Fruit fly (Drosophila melanogaster) S2 (cell line): ENCODE results near the gene CG4073.

Experiments
- CG8478 ChIP-seq: fragments of >200 bp; optimal IDR thresholded peaks from 2 replicates; lab custom pipeline; 2018
- CTCF ChIP-seq, 2 experiments: fragments of >200 bp; optimal IDR thresholded peaks; 2 replicates each; lab custom pipeline; 2018

Gene CG4073

dm6 chr3R:10747650-10748049 lies 33.1 kb downstream of the CG4073 start:
- TF ChIP-seq CG8478 = no peak
- TF ChIP-seq CTCF (optimal IDR thresholded peaks at IDR 0.05; lab: Kevin White, UChicago) = no peak

- TF ChIP-seq CTCF (optimal IDR thresholded peaks at IDR 0.05; lab: Kevin White, UChicago) (no peak), CG8478 (no peak)
These were observed 36.5 kb downstream of the CG4073 start, which contains the start of gene TkR86C for dm6 chr3R:10751061-10751460. TkR86C (minus strand) TSS chr3R:10751228.

- no peak for TF ChIP-seq CG8478
- TF ChIP-seq CTCF (optimal IDR thresholded peaks at IDR 0.05; lab: Kevin White, UChicago) = no peak
These were observed 40.9 kb downstream of the CG4073 start, which contains the start of gene CG14691 for dm6 chr3R:10755534-10755933. CG14691 (minus strand) TSS chr3R:10755634.

- TF ChIP-seq CG8478 = no peak
- TF ChIP-seq CTCF (optimal IDR thresholded peaks at IDR 0.05; lab: Kevin White, UChicago) = no peak
These were observed 44.8 kb downstream of the CG4073 start, which contains the start of gene CG31272 for dm6 chr3R:10759348-10759847. CG31272 (minus strand) TSS chr3R:10759398.

- TF ChIP-seq CTCF (optimal IDR thresholded peaks at IDR 0.05; lab: Kevin White, UChicago) (no peak), CG8478 (no peak)
These were observed 46.6 kb downstream of the CG4073 start, which contains the start of the genes MED7 and Cap-H2 for dm6 chr3R:10760966-10761855. MED7 (minus strand) TSS chr3R:10761032. Cap-H2 (plus strand) TSS chr3R:10761310.

dm6 chr3R:10761980-10762379 lies 47.4 kb downstream of the CG4073 start:
- TF ChIP-seq CG8478 (no peak), CTCF (optimal IDR thresholded peaks at IDR 0.05; lab: Kevin White, UChicago) (no peak)
